Worm (Caenorhabditis elegans) whole organism, L4 larva: ENCODE data around the gene lido-8.

Source experiments
- F26F4.8 ChIP-seq: fragments of 200-800 bp; sonication (Bioruptor generic); conservative IDR thresholded peaks from 2 replicates; pipeline ENCODE4 v1.3.6; 2022; ENCODE audit warnings: missing genetic modification characterization, missing compliant biosample characterization
- F49E8.2 ChIP-seq: sonication (generic microtip); optimal IDR thresholded peaks from 2 replicates; lab custom pipeline; 2016; ENCODE audit warnings: missing compliant biosample characterization, mild to moderate bottlenecking, missing genetic modification characterization, borderline replicate concordance
- ZK546.5 ChIP-seq, 2 experiments: sonication (generic microtip); optimal IDR thresholded peaks; 2 replicates each; lab custom pipeline; 2017; ENCODE audit warnings: missing biosample characterization in 2 of 2, missing genetic modification characterization in 2 of 2
- dpl-1 ChIP-seq: fragments of 150-350 bp; optimal IDR thresholded peaks from 2 replicates; lab custom pipeline; 2014; ENCODE audit warnings: missing biosample characterization, missing genetic modification reagents, missing genetic modification characterization
- gei-8 ChIP-seq: fragments of 200-800 bp; sonication (Bioruptor generic); optimal IDR thresholded peaks from 2 replicates; lab custom pipeline; 2018; ENCODE audit warnings: mild to moderate bottlenecking, missing genetic modification characterization, missing compliant biosample characterization
- hif-1 ChIP-seq, 2 experiments: sonication (generic microtip); optimal IDR thresholded peaks; 2 replicates each; lab custom pipeline; 2016 to 2017; ENCODE audit warnings: missing compliant biosample characterization in 2 of 2, missing genetic modification characterization in 2 of 2, missing genetic modification reagents in 2 of 2, missing genotype in 2 of 2, mild to moderate bottlenecking in 1 of 2
- lir-3 ChIP-seq: sonication (generic microtip); optimal IDR thresholded peaks from 2 replicates; lab custom pipeline; 2016; ENCODE audit warnings: mild to moderate bottlenecking, missing genetic modification characterization, missing compliant biosample characterization
- lsy-2 ChIP-seq, 2 experiments: fragments of 150-350 bp in 1 of 2; sonication (generic microtip) in 1 of 2; optimal IDR thresholded peaks; 2 replicates each; lab custom pipeline; 2014 to 2017; ENCODE audit warnings: missing biosample characterization in 2 of 2, missing genetic modification characterization in 2 of 2
- mep-1 ChIP-seq: fragments of 150-350 bp; sonication (generic microtip); optimal IDR thresholded peaks from 3 replicates; lab custom pipeline; 2014; ENCODE audit warnings: missing biosample characterization, missing genetic modification characterization
- nhr-42 ChIP-seq: fragments of 200-800 bp; sonication (Bioruptor generic); IDR thresholded peaks from 2 replicates; pipeline ENCODE4 v1.3.6; 2022; ENCODE audit warnings: missing genetic modification characterization, missing compliant biosample characterization
- set-16 ChIP-seq: fragments of 200-800 bp; sonication (Bioruptor generic); IDR thresholded peaks from 2 replicates; pipeline ENCODE4 v1.3.6; 2022; ENCODE audit warnings: missing genetic modification reagents, missing genetic modification characterization, missing compliant biosample characterization
- unc-62 ChIP-seq, 3 experiments: fragments of 150-350 bp in 1 of 3; sonication (generic microtip); optimal IDR thresholded peaks in 2 of 3; peaks in 1 of 3; 1 replicate in 1 of 3; 2 replicates in 2 of 3; lab custom pipeline; 2014 to 2017; ENCODE audit warnings: missing biosample characterization in 3 of 3, missing genetic modification characterization in 3 of 3, missing genetic modification reagents in 3 of 3, missing genotype in 1 of 3
- zfp-3 ChIP-seq: fragments of 200-800 bp; sonication (Bioruptor generic); conservative IDR thresholded peaks from 2 replicates; pipeline ENCODE4 v1.3.6; 2022; ENCODE audit warnings: missing genetic modification reagents, missing genetic modification characterization, missing compliant biosample characterization
- ztf-11 ChIP-seq: fragments of 150-350 bp; optimal IDR thresholded peaks from 2 replicates; lab custom pipeline; 2014; ENCODE audit warnings: missing biosample characterization, missing genetic modification characterization

DNA sequence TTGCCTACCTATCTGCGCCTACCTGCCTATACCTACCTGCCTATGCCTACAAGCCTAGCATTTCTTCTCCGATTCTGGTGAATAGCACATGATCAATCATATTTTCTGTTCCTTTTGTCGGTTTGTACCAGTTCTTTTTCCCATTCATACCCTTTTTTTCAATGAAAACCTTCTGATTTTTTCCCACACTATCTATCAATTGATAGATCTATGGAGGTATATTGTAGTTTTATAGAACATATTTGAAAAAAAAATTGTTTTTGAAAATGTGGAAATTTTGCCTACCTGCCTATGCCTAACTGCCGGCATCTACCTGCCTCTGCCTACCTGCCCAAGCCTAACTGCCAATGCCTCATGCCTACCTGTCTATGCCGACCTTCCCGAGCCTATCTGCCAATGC lies 33.2 kb upstream of the lido-8 start:
- TF ChIP-seq dpl-1 (GFP tag; lab: Kevin White, UChicago) (no peak), unc-62 (GFP tag; optimal IDR thresholded peaks at IDR 0.05 in 1 of 2; lab: Kevin White, UChicago) (no peak), unc-62 (tag; optimal IDR thresholded peaks at IDR 0.05; lab: Kevin White, UChicago) (no peak), nhr-42 (GFP tag; lab: Robert Waterston, UW) (no peak), mep-1 (no peak), ZK546.5 (tag; optimal IDR thresholded peaks at IDR 0.05; lab: Kevin White, UChicago) (no peak), set-16 (no peak), ztf-11 (no peak), lir-3 (tag; lab: Kevin White, UChicago) (no peak), lsy-2 (tag; optimal IDR thresholded peaks at IDR 0.05; lab: Kevin White, UChicago) (no peak), hif-1 (tag; optimal IDR thresholded peaks at IDR 0.05; lab: Kevin White, UChicago) (no peak), zfp-3 (GFP tag; lab: Robert Waterston, UW) (no peak), gei-8 (GFP tag; lab: Kevin White, UChicago) (no peak), F49E8.2 (tag; lab: Kevin White, UChicago) (no peak), F26F4.8 (no peak)
